Worm (Caenorhabditis elegans) whole organism, L4 larva: Measurements from ENCODE around the gene T22D1.8.

ENCODE experiments used
- aha-1 ChIP-seq: fragments of 150-350 bp; peaks from one replicate; lab custom pipeline; 2014; ENCODE audit warnings: missing biosample characterization, missing genetic modification characterization
- nhr-25 ChIP-seq: sonication (generic microtip); optimal IDR thresholded peaks from 2 replicates; lab custom pipeline; 2017; ENCODE audit warnings: missing genetic modification characterization, mild to moderate bottlenecking, missing compliant biosample characterization, antibody characterized with exemption, moderate library complexity, borderline replicate concordance; ENCODE audit not compliant: insufficient read depth

DNA sequence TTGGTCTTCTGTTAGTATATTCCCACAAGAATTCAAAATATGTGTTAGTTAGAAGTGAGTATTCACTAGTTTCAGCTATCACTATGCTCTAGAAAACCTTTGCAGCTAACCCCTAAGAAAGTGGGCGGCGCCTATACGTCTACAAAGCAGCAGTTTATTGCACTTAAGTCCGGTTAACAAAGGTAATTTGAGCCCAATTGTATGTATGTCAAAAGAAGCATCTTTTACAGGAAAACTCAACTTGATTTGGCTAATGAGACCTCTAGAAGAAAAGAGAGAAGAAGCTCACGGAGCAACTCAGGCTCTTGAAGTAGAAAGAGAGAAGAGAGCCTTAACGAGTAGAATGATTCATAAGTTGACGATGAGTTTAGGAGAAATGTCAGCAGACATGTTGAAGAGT is 53.4 kb downstream of the T22D1.8 start:
- TF ChIP-seq aha-1 (tag; lab: Kevin White, UChicago) = no peak
- no peak for TF ChIP-seq nhr-25 (tag; lab: Kevin White, UChicago)
